Fruit fly (Drosophila melanogaster) whole organism, prepupa: ENCODE measurements around the gene CG5280.

ENCODE experiments used
- Ets96B ChIP-seq: fragments of 200-800 bp; optimal IDR thresholded peaks from 2 replicates; lab custom pipeline; 2019; ENCODE audit warnings: missing biosample characterization, mild to moderate bottlenecking, missing genetic modification characterization, moderate library complexity
- topi ChIP-seq: fragments of 200-800 bp; sonication (Bioruptor generic); optimal IDR thresholded peaks from 3 replicates; lab custom pipeline; 2016; ENCODE audit warnings: missing biosample characterization, missing genetic modification characterization

- TF ChIP-seq Ets96B (tag; lab: Kevin White, UChicago) (no peak), topi (GFP tag; lab: Kevin White, UChicago) (no peak)
Observed at dm6 chr3L:8958557-8958956, 31.5 kb downstream of the CG5280 start, which contains the start of gene CG13313.
